Worm (Caenorhabditis elegans): Measurements from ENCODE around the gene Y56A3A.6.
A peak's percentile ranks its signal among the peaks of the same experiment; 100 is the strongest.

DNA sequence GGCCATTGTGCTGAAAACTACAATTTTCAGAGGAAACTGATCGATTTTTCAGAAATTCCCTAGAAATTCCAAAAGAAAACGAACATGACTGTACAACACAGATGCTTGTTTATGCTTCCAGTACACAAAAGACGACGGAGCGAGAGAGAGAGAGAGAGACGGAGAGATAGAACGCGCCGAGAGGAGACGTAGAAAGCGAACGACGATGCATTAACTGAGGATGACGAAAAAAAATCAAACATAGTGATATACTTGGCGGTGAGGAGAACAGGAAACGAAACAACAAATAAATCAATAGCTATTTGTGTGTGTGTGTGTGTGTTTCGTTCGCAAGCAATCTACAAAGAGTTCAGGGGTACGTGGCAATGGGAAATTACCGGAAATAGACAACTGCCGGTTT, 43.8 kb downstream of the Y56A3A.6 start:
- no peak for TF ChIP-seq nhr-237 (tag; optimal IDR thresholded peaks at IDR 0.05)
- no peak for TF ChIP-seq fkh-10 (GFP tag; optimal IDR thresholded peaks at IDR 0.05)
- no peak for TF ChIP-seq nhr-10 (tag; optimal IDR thresholded peaks at IDR 0.05)
- peak; percentile 55 for TF ChIP-seq nhr-28 (tag; optimal IDR thresholded peaks at IDR 0.05)
- no peak for TF ChIP-seq pha-4 (GFP tag; IDR thresholded peaks at IDR 0.05)
- peak; percentile 88 for TF ChIP-seq pha-4 (tag; optimal IDR thresholded peaks at IDR 0.05)
- no peak for TF ChIP-seq hif-1 (tag; optimal IDR thresholded peaks at IDR 0.05)

Data from whole organism, L4 larva.